Fruit fly (Drosophila melanogaster) whole organism, embryonic: Measurements from ENCODE around the gene cyr.

Experiments
- Antp ChIP-seq: fragments of 200-800 bp; sonication (Bioruptor generic); optimal IDR thresholded peaks from 3 replicates; lab custom pipeline; 2016; ENCODE audit warnings: missing biosample characterization, missing genetic modification characterization
- CG10209 ChIP-seq: fragments of 200-800 bp; sonication (Bioruptor generic); optimal IDR thresholded peaks from 3 replicates; lab custom pipeline; 2017; ENCODE audit warnings: missing biosample characterization, mild to moderate bottlenecking, missing genetic modification characterization, missing genetic modification reagents
- CG10366 ChIP-seq: fragments of 200-800 bp; sonication (Bioruptor generic); IDR thresholded peaks from 2 replicates; pipeline ENCODE4 v1.3.6; 2022; ENCODE audit warnings: missing biosample characterization, missing genetic modification characterization
- CG12299 ChIP-seq: fragments of 200-800 bp; sonication (Bioruptor generic); optimal IDR thresholded peaks from 2 replicates; lab custom pipeline; 2018; ENCODE audit warnings: missing biosample characterization, mild to moderate bottlenecking, missing genetic modification characterization
- CG12391 ChIP-seq: fragments of 200-800 bp; sonication (Bioruptor generic); optimal IDR thresholded peaks from 3 replicates; lab custom pipeline; 2018; ENCODE audit warnings: missing biosample characterization, mild to moderate bottlenecking, missing genetic modification characterization, moderate library complexity
- CG14710 ChIP-seq: fragments of 200-800 bp; sonication (Bioruptor generic); optimal IDR thresholded peaks from 3 replicates; lab custom pipeline; 2019; ENCODE audit warnings: missing biosample characterization, mild to moderate bottlenecking, missing genetic modification characterization, moderate library complexity
- CG15269 ChIP-seq: fragments of 200-800 bp; sonication (Bioruptor generic); optimal IDR thresholded peaks from 2 replicates; lab custom pipeline; 2018; ENCODE audit warnings: missing biosample characterization, mild to moderate bottlenecking, missing genetic modification characterization, moderate library complexity
- CG1602 ChIP-seq: fragments of 200-800 bp; sonication (Bioruptor generic); optimal IDR thresholded peaks from 3 replicates; lab custom pipeline; 2016; ENCODE audit warnings: missing biosample characterization, missing genetic modification characterization
- CG16813 ChIP-seq: fragments of 200-800 bp; sonication (Bioruptor generic); IDR thresholded peaks from 3 replicates; pipeline ENCODE4 v1.3.6; 2022; ENCODE audit warnings: missing biosample characterization, missing genetic modification characterization; ENCODE audit not compliant: partially characterized antibody
- CG16815 ChIP-seq: fragments of 200-800 bp; sonication (Bioruptor generic); optimal IDR thresholded peaks from 3 replicates; lab custom pipeline; 2017; ENCODE audit warnings: missing biosample characterization, mild to moderate bottlenecking, missing genetic modification characterization
- CG17361 ChIP-seq: fragments of 200-800 bp; sonication (Bioruptor generic); IDR thresholded peaks from 3 replicates; pipeline ENCODE4 v1.3.6; 2022; ENCODE audit warnings: missing biosample characterization, missing genetic modification characterization
- CG17568 ChIP-seq: fragments of 200-800 bp; sonication (Bioruptor generic); optimal IDR thresholded peaks from 2 replicates; lab custom pipeline; 2018; ENCODE audit warnings: missing biosample characterization, mild to moderate bottlenecking, missing genetic modification characterization, moderate library complexity
- CG18011 ChIP-seq: fragments of 200-800 bp; sonication (Bioruptor generic); optimal IDR thresholded peaks from 2 replicates; lab custom pipeline; 2017; ENCODE audit warnings: missing biosample characterization, missing genetic modification characterization, mild to moderate bottlenecking, moderate library complexity, missing genotype
- CG31365 ChIP-seq: fragments of 200-800 bp; sonication (Bioruptor generic); optimal IDR thresholded peaks from 2 replicates; lab custom pipeline; 2018; ENCODE audit warnings: missing biosample characterization, mild to moderate bottlenecking, missing genetic modification characterization
- CG3281 ChIP-seq: fragments of 200-800 bp; sonication (Bioruptor generic); optimal IDR thresholded peaks from 3 replicates; lab custom pipeline; 2017; ENCODE audit warnings: missing biosample characterization, mild to moderate bottlenecking, missing genetic modification characterization
- CG34376 ChIP-seq: fragments of 200-800 bp; sonication (Bioruptor generic); optimal IDR thresholded peaks from 2 replicates; lab custom pipeline; 2018; ENCODE audit warnings: missing biosample characterization, mild to moderate bottlenecking, missing genetic modification characterization
- CG3726 ChIP-seq: fragments of 200-800 bp; sonication (Bioruptor generic); IDR thresholded peaks from 3 replicates; pipeline ENCODE4, ENCODE4 v1.3.6; 2022; ENCODE audit warnings: missing biosample characterization, missing genetic modification characterization
- CG4854 ChIP-seq: fragments of 200-800 bp; sonication (Bioruptor generic); optimal IDR thresholded peaks from 2 replicates; lab custom pipeline; 2016; ENCODE audit warnings: missing biosample characterization, missing genetic modification characterization, inconsistent platforms
- CG6272 ChIP-seq: fragments of 200-800 bp; sonication (Bioruptor generic); IDR thresholded peaks from 2 replicates; pipeline ENCODE4 v1.3.6; 2022; ENCODE audit warnings: missing biosample characterization, missing genetic modification characterization
- CG7963 ChIP-seq: fragments of 200-800 bp; sonication (Bioruptor generic); IDR thresholded peaks from 3 replicates; pipeline ENCODE4 v1.3.6; 2022; ENCODE audit warnings: missing biosample characterization, missing genetic modification characterization; ENCODE audit not compliant: partially characterized antibody
- CG8281 ChIP-seq: fragments of 200-800 bp; sonication (Bioruptor generic); optimal IDR thresholded peaks from 2 replicates; lab custom pipeline; 2018; ENCODE audit warnings: missing biosample characterization, mild to moderate bottlenecking, missing genetic modification characterization, moderate library complexity
- CG8388 ChIP-seq: fragments of 200-800 bp; sonication (Bioruptor generic); optimal IDR thresholded peaks from 2 replicates; lab custom pipeline; 2019; ENCODE audit warnings: missing biosample characterization, mild to moderate bottlenecking, missing genetic modification characterization, moderate library complexity
- CG9215 ChIP-seq: fragments of 200-800 bp; sonication (Bioruptor generic); IDR thresholded peaks from 2 replicates; pipeline ENCODE4 v1.3.6; 2022; ENCODE audit warnings: missing biosample characterization, missing genetic modification characterization
- D19B ChIP-seq: fragments of 200-800 bp; sonication (Bioruptor generic); optimal IDR thresholded peaks from 2 replicates; lab custom pipeline; 2017; ENCODE audit warnings: missing biosample characterization, mild to moderate bottlenecking, missing genetic modification characterization
- Dll ChIP-seq: fragments of 200-800 bp; sonication (Bioruptor generic); IDR thresholded peaks from 4 replicates; pipeline ENCODE4 v1.3.6; 2022; ENCODE audit warnings: missing biosample characterization, missing genetic modification characterization; ENCODE audit not compliant: partially characterized antibody
- Doc3 ChIP-seq: fragments of 200-800 bp; sonication (Bioruptor generic); IDR thresholded peaks from 3 replicates; pipeline ENCODE4 v1.3.6; 2022; ENCODE audit warnings: missing biosample characterization, missing genetic modification characterization; ENCODE audit not compliant: partially characterized antibody
- Ets97D ChIP-seq: fragments of 200-800 bp; sonication (Bioruptor generic); optimal IDR thresholded peaks from 3 replicates; lab custom pipeline; 2016; ENCODE audit warnings: missing biosample characterization, missing genetic modification characterization
- Gsc ChIP-seq: fragments of 200-800 bp; sonication (Bioruptor generic); IDR thresholded peaks from 2 replicates; pipeline ENCODE4 v1.3.6; 2022; ENCODE audit warnings: missing biosample characterization, missing genetic modification characterization
- H2.0 ChIP-seq: fragments of 200-800 bp; sonication (Bioruptor generic); IDR thresholded peaks from 2 replicates; pipeline ENCODE4 v1.3.6; 2022; ENCODE audit warnings: missing biosample characterization, missing genetic modification characterization
- Hmr ChIP-seq: fragments of 200-800 bp; sonication (Bioruptor generic); optimal IDR thresholded peaks from 3 replicates; lab custom pipeline; 2017; ENCODE audit warnings: mild to moderate bottlenecking, missing biosample characterization, missing genetic modification reagents, missing genetic modification characterization
- Jarid2 ChIP-seq: fragments of 200-800 bp; sonication (Bioruptor generic); optimal IDR thresholded peaks from 3 replicates; lab custom pipeline; 2017; ENCODE audit warnings: mild to moderate bottlenecking, missing biosample characterization, missing genetic modification reagents, missing genetic modification characterization
- Kr ChIP-seq: fragments of 200-800 bp; sonication (Bioruptor generic); optimal IDR thresholded peaks from 2 replicates; lab custom pipeline; 2017; ENCODE audit warnings: missing biosample characterization, mild to moderate bottlenecking, missing genetic modification characterization
- Lhr ChIP-seq: fragments of 200-800 bp; sonication (Bioruptor generic); optimal IDR thresholded peaks from 3 replicates; lab custom pipeline; 2017; ENCODE audit warnings: mild to moderate bottlenecking, missing biosample characterization, missing genetic modification reagents, missing genetic modification characterization
- Med ChIP-seq: fragments of 200-800 bp; sonication (Bioruptor generic); peaks from one replicate; lab custom pipeline; 2016; ENCODE audit warnings: missing biosample characterization, missing genetic modification characterization, mild to moderate bottlenecking, inconsistent platforms, moderate library complexity
- NfI ChIP-seq: fragments of 200-800 bp; sonication (Bioruptor generic); optimal IDR thresholded peaks from 3 replicates; lab custom pipeline; 2018; ENCODE audit warnings: missing biosample characterization, mild to moderate bottlenecking, missing genetic modification characterization, moderate library complexity
- Ptx1 ChIP-seq: fragments of 200-800 bp; sonication (Bioruptor generic); IDR thresholded peaks from 2 replicates; pipeline ENCODE4 v1.3.6; 2022; ENCODE audit warnings: missing biosample characterization, missing genetic modification characterization
- Ravus ChIP-seq: fragments of 200-800 bp; sonication (Bioruptor generic); IDR thresholded peaks from 2 replicates; pipeline ENCODE4 v1.3.6; 2022; ENCODE audit warnings: missing biosample characterization, missing genetic modification characterization
- Tbp ChIP-seq: fragments of >200 bp; optimal IDR thresholded peaks from 2 replicates; lab custom pipeline; 2018; ENCODE audit warnings: missing biosample characterization, missing genetic modification characterization
- bsh ChIP-seq, 2 experiments: fragments of 200-800 bp; sonication (Bioruptor generic); optimal IDR thresholded peaks; 2 replicates each; lab custom pipeline; 2017 to 2018; ENCODE audit warnings: mild to moderate bottlenecking in 2 of 2, missing biosample characterization in 2 of 2, missing genetic modification characterization in 2 of 2, moderate library complexity in 1 of 2
- btn ChIP-seq: fragments of 200-800 bp; sonication (Bioruptor generic); optimal IDR thresholded peaks from 2 replicates; lab custom pipeline; 2016; ENCODE audit warnings: missing biosample characterization, missing genetic modification characterization
- fru ChIP-seq: fragments of >200 bp; optimal IDR thresholded peaks from 2 replicates; lab custom pipeline; 2017
- knrl ChIP-seq: fragments of 200-800 bp; sonication (Bioruptor generic); IDR thresholded peaks from 3 replicates; pipeline ENCODE4 v1.3.6; 2022; ENCODE audit warnings: missing biosample characterization, missing genetic modification characterization; ENCODE audit not compliant: partially characterized antibody
- nau ChIP-seq: fragments of 200-800 bp; sonication (Bioruptor generic); optimal IDR thresholded peaks from 3 replicates; lab custom pipeline; 2017; ENCODE audit warnings: missing biosample characterization, mild to moderate bottlenecking, missing genetic modification characterization, missing genetic modification reagents
- nom ChIP-seq: fragments of 200-800 bp; sonication (Bioruptor generic); optimal IDR thresholded peaks from 2 replicates; lab custom pipeline; 2017; ENCODE audit warnings: missing biosample characterization, missing genetic modification characterization, mild to moderate bottlenecking, moderate library complexity, missing genetic modification reagents
- org-1 ChIP-seq: fragments of 200-800 bp; sonication (Bioruptor generic); optimal IDR thresholded peaks from 2 replicates; lab custom pipeline; 2017; ENCODE audit warnings: missing biosample characterization, missing genetic modification characterization
- pan ChIP-seq, 4 experiments: fragments of >200 bp in 3 of 4; fragments of 200-800 bp in 1 of 4; sonication (Bioruptor generic) in 1 of 4; optimal IDR thresholded peaks in 3 of 4; IDR thresholded peaks in 1 of 4; 2 replicates each; pipeline versions ENCODE4 v1.3.6 to Lab custom; 2017 to 2022; ENCODE audit warnings: missing biosample characterization in 2 of 4, missing genetic modification characterization in 2 of 4, mixed read lengths in 1 of 4
- pfk ChIP-seq: fragments of 200-800 bp; sonication (Bioruptor generic); optimal IDR thresholded peaks from 2 replicates; lab custom pipeline; 2018; ENCODE audit warnings: missing biosample characterization, mild to moderate bottlenecking, missing genetic modification characterization, moderate library complexity
- pros ChIP-seq: fragments of 200-800 bp; sonication (Bioruptor generic); optimal IDR thresholded peaks from 3 replicates; lab custom pipeline; 2019; ENCODE audit warnings: missing biosample characterization, mild to moderate bottlenecking, missing genetic modification characterization, moderate library complexity
- sug ChIP-seq: fragments of 200-800 bp; optimal IDR thresholded peaks from 2 replicates; lab custom pipeline; 2019; ENCODE audit warnings: missing biosample characterization, mild to moderate bottlenecking, missing genetic modification characterization, moderate library complexity

cyr gene

dm6 chrX:8158942-8159472 lies 23.5 kb upstream of the cyr start:
- TF ChIP-seq NfI (GFP tag; lab: Kevin White, UChicago) (no peak), Ravus (no peak), CG17568 (no peak), bsh (GFP tag; optimal IDR thresholded peaks at IDR 0.05; lab: Kevin White, UChicago) (peak in 1 of 2 experiments; percentile 56), Doc3 (no peak), CG4854 (GFP tag; lab: Kevin White, UChicago) (no peak), CG18011 (GFP tag; lab: Kevin White, UChicago) (no peak), CG7963 (no peak), CG34376 (GFP tag; lab: Kevin White, UChicago) (peak; percentile 28), CG14710 (tag; lab: Kevin White, UChicago) (no peak), org-1 (no peak), pros (no peak), pfk (GFP tag; lab: Kevin White, UChicago) (no peak), knrl (no peak), Hmr (GFP tag; lab: Kevin White, UChicago) (no peak), CG1602 (GFP tag; lab: Kevin White, UChicago) (no peak), CG3281 (GFP tag; lab: Kevin White, UChicago) (no peak), CG8388 (GFP tag; lab: Kevin White, UChicago) (no peak), D19B (GFP tag; lab: Kevin White, UChicago) (peak; percentile 18), Jarid2 (no peak), Kr (GFP tag; lab: Kevin White, UChicago) (no peak), nau (GFP tag; lab: Kevin White, UChicago) (no peak), CG15269 (no peak), Gsc (GFP tag; lab: Robert Waterston, UW) (no peak), Dll (GFP tag; lab: Robert Waterston, UW) (no peak), CG12299 (no peak), nom (GFP tag; lab: Kevin White, UChicago) (peak; percentile 96), CG8281 (peak; percentile 60), CG3726 (GFP tag; lab: Robert Waterston, UW) (no peak), Ets97D (GFP tag; lab: Kevin White, UChicago) (no peak), CG10209 (GFP tag; lab: Kevin White, UChicago) (no peak), CG31365 (tag; lab: Kevin White, UChicago) (no peak), Antp (GFP tag; lab: Kevin White, UChicago) (no peak), CG6272 (GFP tag; lab: Robert Waterston, UW) (no peak), Tbp (GFP tag; lab: Kevin White, UChicago) (no peak), Med (GFP tag; lab: Kevin White, UChicago) (peak; percentile 42)

dm6 chrX:8157294-8157693 lies 21.8 kb upstream of the cyr start, which contains the start of the genes Traf6 and GIIIspla2:
TSS of gene Traf6 (minus strand) at chrX:8157386.
TSS of gene GIIIspla2 (plus strand) at chrX:8157628.
- TF ChIP-seq fru (no peak), CG16815 (peak; percentile 66), sug (tag; lab: Kevin White, UChicago) (peak; percentile 84), Lhr (GFP tag; lab: Kevin White, UChicago) (peak; percentile 54), CG9215 (GFP tag; lab: Robert Waterston, UW) (peak; percentile 79; the same call in 1 of the 2 replicates), btn (GFP tag; lab: Kevin White, UChicago) (peak; percentile 36), CG10366 (GFP tag; lab: Robert Waterston, UW) (peak; percentile 76), CG12391 (tag; lab: Kevin White, UChicago) (peak; percentile 83), pan (optimal IDR thresholded peaks at IDR 0.05; lab: Kevin White, UChicago) (no peak), pan (GFP tag; optimal IDR thresholded peaks at IDR 0.05 in 1 of 2, IDR thresholded peaks at IDR 0.05 in 1 of 2) (peak in 1 of 2 experiments; percentile 69), CG16813 (peak; percentile 44; the same call in 1 of the 3 replicates), H2.0 (GFP tag; lab: Robert Waterston, UW) (peak; percentile 72), CG31365 (tag; lab: Kevin White, UChicago) (no peak), Ptx1 (GFP tag; lab: Robert Waterston, UW) (peak; percentile 80), pfk (GFP tag; lab: Kevin White, UChicago) (no peak), CG17361 (GFP tag; lab: Robert Waterston, UW) (peak; percentile 81), CG14710 (tag; lab: Kevin White, UChicago) (peak; percentile 84)
